Fruit fly (Drosophila melanogaster) whole organism, embryonic: ENCODE measurements around the gene Pp2A-29B.

Source experiments
- C15 ChIP-seq: fragments of 200-800 bp; sonication (Bioruptor generic); IDR thresholded peaks from 3 replicates; pipeline ENCODE4 v1.3.6; 2022; ENCODE audit warnings: missing biosample characterization, missing genetic modification characterization
- CG10147 ChIP-seq: fragments of 200-800 bp; sonication (Bioruptor generic); optimal IDR thresholded peaks from 2 replicates; lab custom pipeline; 2019; ENCODE audit warnings: missing biosample characterization, mild to moderate bottlenecking, missing genetic modification characterization, moderate library complexity
- CG10321 ChIP-seq: fragments of 200-800 bp; sonication (Bioruptor generic); IDR thresholded peaks from 2 replicates; pipeline ENCODE4 v1.3.6; 2022; ENCODE audit warnings: missing biosample characterization, missing genetic modification characterization
- CG10979 ChIP-seq: fragments of 200-800 bp; sonication (Bioruptor generic); optimal IDR thresholded peaks from 2 replicates; lab custom pipeline; 2018; ENCODE audit warnings: missing biosample characterization, mild to moderate bottlenecking, missing genetic modification characterization, moderate library complexity
- CG12236 ChIP-seq: fragments of 200-800 bp; sonication (Bioruptor generic); optimal IDR thresholded peaks from 2 replicates; lab custom pipeline; 2016; ENCODE audit warnings: missing biosample characterization, missing genetic modification characterization
- CG13424 ChIP-seq: fragments of 200-800 bp; sonication (Bioruptor generic); optimal IDR thresholded peaks from 2 replicates; lab custom pipeline; 2019; ENCODE audit warnings: missing biosample characterization, mild to moderate bottlenecking, missing genetic modification characterization, moderate library complexity
- CG15011 ChIP-seq: fragments of 200-800 bp; sonication (Bioruptor generic); optimal IDR thresholded peaks from 3 replicates; lab custom pipeline; 2018; ENCODE audit warnings: missing biosample characterization, mild to moderate bottlenecking, missing genetic modification characterization
- CG17568 ChIP-seq: fragments of 200-800 bp; sonication (Bioruptor generic); optimal IDR thresholded peaks from 2 replicates; lab custom pipeline; 2018; ENCODE audit warnings: missing biosample characterization, mild to moderate bottlenecking, missing genetic modification characterization, moderate library complexity
- CG17612 ChIP-seq: fragments of 200-800 bp; sonication (Bioruptor generic); IDR thresholded peaks from 2 replicates; pipeline ENCODE4 v1.3.6; 2022; ENCODE audit warnings: missing biosample characterization, missing genetic modification characterization
- CG18764 ChIP-seq: fragments of 200-800 bp; sonication (Bioruptor generic); optimal IDR thresholded peaks from 3 replicates; lab custom pipeline; 2016; ENCODE audit warnings: missing biosample characterization, missing genetic modification characterization
- CG30431 ChIP-seq: fragments of 200-800 bp; sonication (Bioruptor generic); optimal IDR thresholded peaks from 2 replicates; lab custom pipeline; 2017; ENCODE audit warnings: missing biosample characterization, missing genetic modification characterization
- CG3726 ChIP-seq: fragments of 200-800 bp; sonication (Bioruptor generic); IDR thresholded peaks from 3 replicates; pipeline ENCODE4, ENCODE4 v1.3.6; 2022; ENCODE audit warnings: missing biosample characterization, missing genetic modification characterization
- CG3838 ChIP-seq: fragments of 200-800 bp; sonication (Bioruptor generic); optimal IDR thresholded peaks from 3 replicates; lab custom pipeline; 2016; ENCODE audit warnings: missing biosample characterization, missing genetic modification characterization
- CG6272 ChIP-seq: fragments of 200-800 bp; sonication (Bioruptor generic); IDR thresholded peaks from 2 replicates; pipeline ENCODE4 v1.3.6; 2022; ENCODE audit warnings: missing biosample characterization, missing genetic modification characterization
- CG6854 ChIP-seq: fragments of 200-800 bp; sonication (Bioruptor generic); optimal IDR thresholded peaks from 3 replicates; lab custom pipeline; 2017; ENCODE audit warnings: missing biosample characterization, mild to moderate bottlenecking, missing genetic modification characterization
- CG7357 ChIP-seq: fragments of 200-800 bp; sonication (Bioruptor generic); IDR thresholded peaks from 3 replicates; pipeline ENCODE4 v1.3.6; 2022; ENCODE audit warnings: missing biosample characterization, missing genetic modification characterization
- CG8944 ChIP-seq: fragments of 200-800 bp; sonication (Bioruptor generic); optimal IDR thresholded peaks from 3 replicates; lab custom pipeline; 2016; ENCODE audit warnings: missing biosample characterization, missing genetic modification characterization
- CTCF ChIP-seq: fragments of 200-800 bp; sonication (Bioruptor generic); optimal IDR thresholded peaks from 2 replicates; lab custom pipeline; 2017; ENCODE audit warnings: missing biosample characterization, mild to moderate bottlenecking, missing genetic modification characterization, moderate library complexity
- Chrac-16 ChIP-seq: fragments of 200-800 bp; sonication (Bioruptor generic); optimal IDR thresholded peaks from 3 replicates; lab custom pipeline; 2016; ENCODE audit warnings: missing biosample characterization, missing genetic modification characterization
- D19A ChIP-seq: fragments of 200-800 bp; optimal IDR thresholded peaks from 3 replicates; lab custom pipeline; 2019; ENCODE audit warnings: missing biosample characterization, mild to moderate bottlenecking, missing genetic modification characterization, moderate library complexity
- E2f1 ChIP-seq: fragments of 200-800 bp; sonication (Bioruptor generic); IDR thresholded peaks from 2 replicates; pipeline ENCODE4 v1.3.6; 2022; ENCODE audit warnings: missing biosample characterization, missing genetic modification characterization
- E2f2 ChIP-seq: fragments of 200-800 bp; sonication (Bioruptor generic); IDR thresholded peaks from 2 replicates; pipeline ENCODE4 v1.3.6; 2022; ENCODE audit warnings: missing biosample characterization, missing genetic modification characterization
- Ets97D ChIP-seq: fragments of 200-800 bp; sonication (Bioruptor generic); optimal IDR thresholded peaks from 3 replicates; lab custom pipeline; 2016; ENCODE audit warnings: missing biosample characterization, missing genetic modification characterization
- Fer3 ChIP-seq: fragments of 200-800 bp; sonication (Bioruptor generic); optimal IDR thresholded peaks from 2 replicates; lab custom pipeline; 2018; ENCODE audit warnings: missing biosample characterization, mild to moderate bottlenecking, missing genetic modification characterization, moderate library complexity
- HLH3B ChIP-seq: fragments of 200-800 bp; sonication (Bioruptor generic); IDR thresholded peaks from 2 replicates; pipeline ENCODE4 v1.3.6; 2022; ENCODE audit warnings: missing biosample characterization, missing genetic modification characterization
- Hey ChIP-seq: fragments of 200-800 bp; sonication (Bioruptor generic); optimal IDR thresholded peaks from 3 replicates; lab custom pipeline; 2018; ENCODE audit warnings: missing biosample characterization, mild to moderate bottlenecking, missing genetic modification characterization
- Hr39 ChIP-seq: fragments of >200 bp; optimal IDR thresholded peaks from 2 replicates; lab custom pipeline; 2017
- Mrtf ChIP-seq: fragments of 200-800 bp; sonication (Bioruptor generic); IDR thresholded peaks from 3 replicates; pipeline ENCODE4 v1.3.6; 2022; ENCODE audit warnings: missing biosample characterization, missing genetic modification characterization
- NK7.1 ChIP-seq: fragments of 200-800 bp; sonication (Bioruptor generic); optimal IDR thresholded peaks from 3 replicates; lab custom pipeline; 2016; ENCODE audit warnings: missing biosample characterization, missing genetic modification characterization
- caup ChIP-seq: fragments of 200-800 bp; sonication (Bioruptor generic); optimal IDR thresholded peaks from 3 replicates; lab custom pipeline; 2017; ENCODE audit warnings: missing biosample characterization, mild to moderate bottlenecking, missing genetic modification characterization, moderate library complexity; ENCODE audit not compliant: severe bottlenecking
- corto ChIP-seq: fragments of 200-800 bp; sonication (Bioruptor generic); optimal IDR thresholded peaks from 2 replicates; lab custom pipeline; 2016; ENCODE audit warnings: missing biosample characterization, mild to moderate bottlenecking, missing genetic modification characterization, moderate library complexity
- crol ChIP-seq: fragments of 200-800 bp; sonication (Bioruptor generic); IDR thresholded peaks from 2 replicates; pipeline ENCODE4 v1.3.6; 2022; ENCODE audit warnings: missing biosample characterization, missing genetic modification characterization
- cwo ChIP-seq: fragments of 200-800 bp; sonication (Bioruptor generic); optimal IDR thresholded peaks from 3 replicates; lab custom pipeline; 2017; ENCODE audit warnings: missing biosample characterization, missing genetic modification characterization, mild to moderate bottlenecking, moderate library complexity, missing genetic modification reagents
- ewg ChIP-seq: fragments of 200-800 bp; sonication (Bioruptor generic); optimal IDR thresholded peaks from 3 replicates; lab custom pipeline; 2017; ENCODE audit warnings: mild to moderate bottlenecking, missing biosample characterization, missing genetic modification reagents, missing genetic modification characterization
- gem ChIP-seq: fragments of 200-800 bp; sonication (Bioruptor generic); optimal IDR thresholded peaks from 2 replicates; lab custom pipeline; 2019; ENCODE audit warnings: missing biosample characterization, mild to moderate bottlenecking, missing genetic modification characterization, moderate library complexity
- gt ChIP-seq: fragments of 200-800 bp; sonication (Bioruptor generic); IDR thresholded peaks from 2 replicates; pipeline ENCODE4 v1.3.6; 2022; ENCODE audit warnings: missing biosample characterization, missing genetic modification characterization
- ham ChIP-seq: fragments of 200-800 bp; sonication (Bioruptor generic); IDR thresholded peaks from 2 replicates; pipeline ENCODE4 v1.3.6; 2022; ENCODE audit warnings: missing biosample characterization, missing genetic modification characterization
- lilli ChIP-seq: fragments of 200-800 bp; sonication (Bioruptor generic); optimal IDR thresholded peaks from 3 replicates; lab custom pipeline; 2016; ENCODE audit warnings: missing biosample characterization, missing genetic modification characterization
- lola ChIP-seq, 3 experiments: fragments of >200 bp in 2 of 3; fragments of 200-800 bp in 1 of 3; sonication (Bioruptor generic) in 1 of 3; optimal IDR thresholded peaks; 2 replicates each; lab custom pipeline; 2017 to 2019; ENCODE audit warnings: missing biosample characterization in 3 of 3, missing genetic modification characterization in 3 of 3, mild to moderate bottlenecking in 1 of 3, moderate library complexity in 1 of 3
- mam ChIP-seq: fragments of 200-800 bp; sonication (Bioruptor generic); optimal IDR thresholded peaks from 3 replicates; lab custom pipeline; 2016; ENCODE audit warnings: missing biosample characterization, missing genetic modification characterization
- pb ChIP-seq: fragments of 200-800 bp; sonication (Bioruptor generic); optimal IDR thresholded peaks from 3 replicates; lab custom pipeline; 2016; ENCODE audit warnings: missing biosample characterization, missing genetic modification characterization
- pzg ChIP-seq: fragments of 200-800 bp; sonication (Bioruptor generic); optimal IDR thresholded peaks from 3 replicates; lab custom pipeline; 2018; ENCODE audit warnings: missing biosample characterization, mild to moderate bottlenecking, missing genetic modification characterization, moderate library complexity
- ranshi ChIP-seq: fragments of 200-800 bp; sonication (Bioruptor generic); IDR thresholded peaks from 2 replicates; pipeline ENCODE4 v1.3.6; 2022; ENCODE audit warnings: missing biosample characterization, missing genetic modification characterization
- row ChIP-seq: fragments of 200-800 bp; sonication (Bioruptor generic); IDR thresholded peaks from 3 replicates; pipeline ENCODE4 v1.3.6; 2022; ENCODE audit warnings: missing biosample characterization, missing genetic modification characterization
- sc ChIP-seq, 3 experiments: fragments of >200 bp in 2 of 3; fragments of 200-800 bp in 1 of 3; sonication (Bioruptor generic) in 1 of 3; optimal IDR thresholded peaks; 2 replicates in 2 of 3; 3 replicates in 1 of 3; lab custom pipeline; 2017; ENCODE audit warnings: mild to moderate bottlenecking in 1 of 3, missing biosample characterization in 1 of 3, missing genetic modification characterization in 1 of 3, missing genetic modification reagents in 1 of 3
- sima ChIP-seq: fragments of 200-800 bp; sonication (Bioruptor generic); optimal IDR thresholded peaks from 2 replicates; lab custom pipeline; 2016; ENCODE audit warnings: missing biosample characterization, missing genetic modification characterization
- so ChIP-seq: fragments of 200-800 bp; sonication (Bioruptor generic); IDR thresholded peaks from 3 replicates; pipeline ENCODE4 v1.3.6; 2022; ENCODE audit warnings: missing biosample characterization, missing genetic modification characterization
- sr ChIP-seq: fragments of 200-800 bp; sonication (Bioruptor generic); IDR thresholded peaks from 3 replicates; pipeline ENCODE4 v1.3.6; 2022; ENCODE audit warnings: missing biosample characterization, missing genetic modification characterization
- zf30C ChIP-seq: fragments of 200-800 bp; sonication (Bioruptor generic); optimal IDR thresholded peaks from 3 replicates; lab custom pipeline; 2018; ENCODE audit warnings: missing biosample characterization, mild to moderate bottlenecking, missing genetic modification characterization
- zfh1 ChIP-seq: fragments of 200-800 bp; sonication (Bioruptor generic); IDR thresholded peaks from 3 replicates; pipeline ENCODE4 v1.3.6; 2022; ENCODE audit warnings: missing biosample characterization, missing genetic modification characterization

Pp2A-29B gene

DNA sequence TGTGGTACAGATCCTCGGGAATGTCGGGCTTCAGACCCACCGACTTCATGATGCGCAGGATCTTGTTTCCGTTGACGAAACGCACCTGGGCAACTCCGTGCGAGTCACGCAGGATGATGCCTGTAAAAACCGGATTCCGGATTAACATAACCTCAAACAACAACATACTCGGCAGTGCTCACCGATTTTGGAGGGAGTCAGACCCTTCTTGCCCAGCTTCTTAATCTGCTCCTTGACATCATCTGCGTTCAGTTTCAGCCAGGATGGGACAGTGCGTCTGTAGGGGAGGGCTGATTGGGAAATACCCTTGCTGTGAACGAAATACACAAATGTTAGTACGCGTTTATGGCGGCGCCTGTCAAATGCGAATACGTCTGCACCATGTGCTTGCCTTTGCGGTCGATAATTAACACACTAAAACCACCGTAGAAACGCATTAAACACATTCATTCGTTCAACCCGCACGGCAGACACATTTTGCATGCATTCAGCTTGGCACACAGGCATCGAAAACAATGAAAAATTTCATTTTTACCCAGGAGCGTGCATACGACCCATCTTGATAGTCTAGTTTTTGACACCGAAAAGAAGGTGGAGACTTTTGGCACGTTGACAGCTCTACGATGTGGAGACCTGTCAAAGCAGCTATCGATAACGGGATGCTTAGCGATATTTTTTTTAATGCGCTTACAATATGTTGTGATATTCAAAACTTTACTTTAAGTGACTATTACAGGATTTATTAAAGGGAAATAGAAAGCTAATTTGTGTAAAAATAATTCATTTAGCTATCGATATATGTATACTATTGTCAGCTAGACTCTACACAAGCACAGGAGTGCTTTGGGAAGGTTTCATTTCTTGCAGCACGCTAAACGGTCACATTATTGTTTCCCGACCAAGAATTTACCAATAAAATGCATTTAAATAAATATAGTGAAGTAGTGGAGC is 1.6 kb upstream of the Pp2A-29B start, which contains the start of the genes RpS13 and CSN8 (continued):
- no peak for TF ChIP-seq CG3726 (GFP tag; lab: Robert Waterston, UW)
- no peak for TF ChIP-seq CG18764 (GFP tag; lab: Kevin White, UChicago)
- no peak for TF ChIP-seq Mrtf (GFP tag; lab: Robert Waterston, UW)
- no peak for TF ChIP-seq Hey (tag; lab: Kevin White, UChicago)
- peak; percentile 33 for TF ChIP-seq CG17568 (GFP tag; lab: Kevin White, UChicago)
- no peak for TF ChIP-seq NK7.1 (GFP tag; lab: Kevin White, UChicago)
- TF ChIP-seq caup = no peak
- peak; percentile 90 for TF ChIP-seq pzg (GFP tag; lab: Kevin White, UChicago)
- peak; percentile 49 for TF ChIP-seq row (GFP tag; lab: Robert Waterston, UW)
- no peak for TF ChIP-seq ranshi (GFP tag; lab: Robert Waterston, UW)
- TF ChIP-seq lola (GFP tag; optimal IDR thresholded peaks at IDR 0.05; lab: Kevin White, UChicago) = peak in 1 of 3 experiments; percentile 6
- no peak for TF ChIP-seq gt (GFP tag; lab: Robert Waterston, UW)
- no peak for TF ChIP-seq corto
- TF ChIP-seq CG7357 (GFP tag; lab: Robert Waterston, UW) = 0 out of 3 replicates have a peak, but pooled peaks have one; percentile 11
- TF ChIP-seq CG6854 (GFP tag; lab: Kevin White, UChicago) = no peak
- peak; percentile 20 for TF ChIP-seq CG10979 (tag; lab: Kevin White, UChicago)
- TF ChIP-seq sr (GFP tag; lab: Robert Waterston, UW) = no peak
- no peak for TF ChIP-seq lilli (GFP tag; lab: Kevin White, UChicago)
- TF ChIP-seq cwo = no peak
- peak; percentile 5 for TF ChIP-seq CG13424
- TF ChIP-seq CG30431 = no peak
- no peak for TF ChIP-seq CG3838 (GFP tag; lab: Kevin White, UChicago)
- no peak for TF ChIP-seq pb (GFP tag; lab: Kevin White, UChicago)
- no peak for TF ChIP-seq zf30C (GFP tag; lab: Kevin White, UChicago)
- peak; percentile 7 for TF ChIP-seq CTCF (GFP tag; lab: Kevin White, UChicago)
- TF ChIP-seq crol (GFP tag; lab: Robert Waterston, UW) = no peak
- TF ChIP-seq CG10147 (GFP tag; lab: Kevin White, UChicago) = no peak
- peak; percentile 29 for TF ChIP-seq gem (tag; lab: Kevin White, UChicago)
- TF ChIP-seq so (GFP tag; lab: Robert Waterston, UW) = no peak
- no peak for TF ChIP-seq CG8944
- TF ChIP-seq Hr39 (lab: Kevin White, UChicago) = no peak
- no peak for TF ChIP-seq CG6272 (GFP tag; lab: Robert Waterston, UW)
- TF ChIP-seq E2f1 = no peak
- TF ChIP-seq CG15011 (GFP tag; lab: Kevin White, UChicago) = no peak
- no peak for TF ChIP-seq sima
- TF ChIP-seq CG10321 (GFP tag; lab: Robert Waterston, UW) = no peak
- no peak for TF ChIP-seq Chrac-16
- TF ChIP-seq ewg (GFP tag; lab: Kevin White, UChicago) = no peak
- TF ChIP-seq ham (GFP tag; lab: Robert Waterston, UW) = no peak
- no peak for TF ChIP-seq C15 (GFP tag; lab: Robert Waterston, UW)
- no peak for TF ChIP-seq HLH3B (GFP tag; lab: Robert Waterston, UW)
- TF ChIP-seq D19A = no peak
- no peak for TF ChIP-seq sc (optimal IDR thresholded peaks at IDR 0.05; lab: Kevin White, UChicago)
- no peak for TF ChIP-seq sc (GFP tag; optimal IDR thresholded peaks at IDR 0.05; lab: Kevin White, UChicago)
- TF ChIP-seq CG17612 (GFP tag; lab: Robert Waterston, UW) = no peak
- TF ChIP-seq E2f2 (GFP tag; lab: Robert Waterston, UW) = peak; percentile 39
- no peak for TF ChIP-seq CG12236
- no peak for TF ChIP-seq zfh1
- TF ChIP-seq Fer3 (tag; lab: Kevin White, UChicago) = no peak
- no peak for TF ChIP-seq mam (GFP tag; lab: Kevin White, UChicago)
- TF ChIP-seq Ets97D (GFP tag; lab: Kevin White, UChicago) = peak; percentile 95
